Fruit fly (Drosophila melanogaster) whole organism, embryonic: ENCODE data around the gene dyw.

Experiments used
- CG1024 ChIP-seq: fragments of 200-800 bp; sonication (Bioruptor generic); IDR thresholded peaks from 2 replicates; pipeline ENCODE4 v1.3.6; 2022; ENCODE audit warnings: missing biosample characterization, missing genetic modification characterization
- CG10267 ChIP-seq: fragments of 200-800 bp; sonication (Bioruptor generic); optimal IDR thresholded peaks from 2 replicates; lab custom pipeline; 2018; ENCODE audit warnings: missing biosample characterization, mild to moderate bottlenecking, missing genetic modification characterization, moderate library complexity
- CG10366 ChIP-seq: fragments of 200-800 bp; sonication (Bioruptor generic); IDR thresholded peaks from 2 replicates; pipeline ENCODE4 v1.3.6; 2022; ENCODE audit warnings: missing biosample characterization, missing genetic modification characterization
- CG10431 ChIP-seq: fragments of 200-800 bp; sonication (Bioruptor generic); optimal IDR thresholded peaks from 3 replicates; lab custom pipeline; 2018; ENCODE audit warnings: missing biosample characterization, mild to moderate bottlenecking, missing genetic modification characterization
- CG11560 ChIP-seq: fragments of 200-800 bp; sonication (Bioruptor generic); IDR thresholded peaks from 3 replicates; pipeline ENCODE4 v1.3.6; 2022; ENCODE audit warnings: missing biosample characterization, missing genetic modification characterization
- CG13424 ChIP-seq: fragments of 200-800 bp; sonication (Bioruptor generic); optimal IDR thresholded peaks from 2 replicates; lab custom pipeline; 2019; ENCODE audit warnings: missing biosample characterization, mild to moderate bottlenecking, missing genetic modification characterization, moderate library complexity
- CG16813 ChIP-seq: fragments of 200-800 bp; sonication (Bioruptor generic); IDR thresholded peaks from 3 replicates; pipeline ENCODE4 v1.3.6; 2022; ENCODE audit warnings: missing biosample characterization, missing genetic modification characterization; ENCODE audit not compliant: partially characterized antibody
- CG16815 ChIP-seq: fragments of 200-800 bp; sonication (Bioruptor generic); optimal IDR thresholded peaks from 3 replicates; lab custom pipeline; 2017; ENCODE audit warnings: missing biosample characterization, mild to moderate bottlenecking, missing genetic modification characterization
- CG17328 ChIP-seq: fragments of 200-800 bp; sonication (Bioruptor generic); IDR thresholded peaks from 2 replicates; pipeline ENCODE4 v1.3.6; 2022; ENCODE audit warnings: missing biosample characterization, missing genetic modification characterization
- CG2889 ChIP-seq: fragments of 200-800 bp; sonication (Bioruptor generic); IDR thresholded peaks from 3 replicates; pipeline ENCODE4 v1.3.6; 2022; ENCODE audit warnings: missing biosample characterization, missing genetic modification characterization
- CG33213 ChIP-seq: fragments of 200-800 bp; sonication (Bioruptor generic); optimal IDR thresholded peaks from 3 replicates; lab custom pipeline; 2016; ENCODE audit warnings: missing biosample characterization, missing genetic modification characterization
- CG3726 ChIP-seq: fragments of 200-800 bp; sonication (Bioruptor generic); IDR thresholded peaks from 3 replicates; pipeline ENCODE4, ENCODE4 v1.3.6; 2022; ENCODE audit warnings: missing biosample characterization, missing genetic modification characterization
- CG4404 ChIP-seq: fragments of 200-800 bp; sonication (Bioruptor generic); IDR thresholded peaks from 2 replicates; pipeline ENCODE4 v1.3.6; 2022; ENCODE audit warnings: missing biosample characterization, missing genetic modification characterization
- CG4617 ChIP-seq: fragments of 200-800 bp; sonication (Bioruptor generic); optimal IDR thresholded peaks from 3 replicates; lab custom pipeline; 2016; ENCODE audit warnings: missing biosample characterization, missing genetic modification characterization, borderline replicate concordance
- CG5245 ChIP-seq: fragments of 200-800 bp; sonication (Bioruptor generic); optimal IDR thresholded peaks from 3 replicates; lab custom pipeline; 2016; ENCODE audit warnings: missing biosample characterization, missing genetic modification characterization
- CG7357 ChIP-seq: fragments of 200-800 bp; sonication (Bioruptor generic); IDR thresholded peaks from 3 replicates; pipeline ENCODE4 v1.3.6; 2022; ENCODE audit warnings: missing biosample characterization, missing genetic modification characterization
- CG7839 ChIP-seq: fragments of 200-800 bp; sonication (Bioruptor generic); optimal IDR thresholded peaks from 3 replicates; lab custom pipeline; 2018; ENCODE audit warnings: missing biosample characterization, mild to moderate bottlenecking, missing genetic modification characterization, moderate library complexity
- CG8944 ChIP-seq: fragments of 200-800 bp; sonication (Bioruptor generic); optimal IDR thresholded peaks from 3 replicates; lab custom pipeline; 2016; ENCODE audit warnings: missing biosample characterization, missing genetic modification characterization
- CG9876 ChIP-seq: fragments of 200-800 bp; sonication (Bioruptor generic); optimal IDR thresholded peaks from 2 replicates; lab custom pipeline; 2016; ENCODE audit warnings: missing biosample characterization, missing genetic modification characterization
- Dbx ChIP-seq: fragments of 200-800 bp; sonication (Bioruptor generic); IDR thresholded peaks from 3 replicates; pipeline ENCODE4 v1.3.6; 2022; ENCODE audit warnings: missing biosample characterization, missing genetic modification characterization
- Dip3 ChIP-seq: fragments of 200-800 bp; sonication (Bioruptor generic); optimal IDR thresholded peaks from 3 replicates; lab custom pipeline; 2016; ENCODE audit warnings: missing biosample characterization, missing genetic modification characterization
- E2f1 ChIP-seq: fragments of 200-800 bp; sonication (Bioruptor generic); IDR thresholded peaks from 2 replicates; pipeline ENCODE4 v1.3.6; 2022; ENCODE audit warnings: missing biosample characterization, missing genetic modification characterization
- Ets65A ChIP-seq: fragments of 200-800 bp; sonication (Bioruptor generic); peaks from one replicate; lab custom pipeline; 2016; ENCODE audit warnings: missing biosample characterization, missing genetic modification characterization
- Fer3 ChIP-seq: fragments of 200-800 bp; sonication (Bioruptor generic); optimal IDR thresholded peaks from 2 replicates; lab custom pipeline; 2018; ENCODE audit warnings: missing biosample characterization, mild to moderate bottlenecking, missing genetic modification characterization, moderate library complexity
- Gug ChIP-seq: fragments of 200-800 bp; sonication (Bioruptor generic); IDR thresholded peaks from 4 replicates; pipeline ENCODE4 v1.3.6; 2022; ENCODE audit warnings: missing biosample characterization, missing genetic modification characterization
- Hey ChIP-seq: fragments of 200-800 bp; sonication (Bioruptor generic); optimal IDR thresholded peaks from 3 replicates; lab custom pipeline; 2018; ENCODE audit warnings: missing biosample characterization, mild to moderate bottlenecking, missing genetic modification characterization
- MBD-R2 ChIP-seq: fragments of 200-800 bp; sonication (Bioruptor generic); IDR thresholded peaks from 2 replicates; pipeline ENCODE4 v1.3.6; 2022; ENCODE audit warnings: missing biosample characterization, missing genetic modification characterization
- NFAT ChIP-seq: fragments of 200-800 bp; sonication (Bioruptor generic); IDR thresholded peaks from 2 replicates; pipeline ENCODE4 v1.3.6; 2022; ENCODE audit warnings: missing biosample characterization, missing genetic modification characterization
- Nf-YA ChIP-seq: fragments of 200-800 bp; sonication (Bioruptor generic); IDR thresholded peaks from 2 replicates; pipeline ENCODE4 v1.3.6; 2022; ENCODE audit warnings: missing biosample characterization, missing genetic modification characterization
- NfI ChIP-seq: fragments of 200-800 bp; sonication (Bioruptor generic); optimal IDR thresholded peaks from 3 replicates; lab custom pipeline; 2018; ENCODE audit warnings: missing biosample characterization, mild to moderate bottlenecking, missing genetic modification characterization, moderate library complexity
- Poxn ChIP-seq: fragments of 200-800 bp; sonication (Bioruptor generic); IDR thresholded peaks from 2 replicates; pipeline ENCODE4 v1.3.6; 2022; ENCODE audit warnings: missing biosample characterization, missing genetic modification characterization
- Rfx ChIP-seq: fragments of 200-800 bp; sonication (Bioruptor generic); IDR thresholded peaks from 2 replicates; pipeline ENCODE4 v1.3.6; 2022; ENCODE audit warnings: missing biosample characterization, missing genetic modification characterization
- bcd ChIP-seq: fragments of 200-800 bp; sonication (Bioruptor generic); optimal IDR thresholded peaks from 2 replicates; lab custom pipeline; 2017; ENCODE audit warnings: missing biosample characterization, mild to moderate bottlenecking, missing genetic modification characterization
- chm ChIP-seq: fragments of 200-800 bp; sonication (Bioruptor generic); IDR thresholded peaks from 2 replicates; pipeline ENCODE4 v1.3.6; 2022; ENCODE audit warnings: missing biosample characterization, missing genetic modification characterization
- crp ChIP-seq, 2 experiments: fragments of 200-800 bp; sonication (Bioruptor generic); optimal IDR thresholded peaks; 2 replicates in 1 of 2; 3 replicates in 1 of 2; lab custom pipeline; 2017; ENCODE audit warnings: missing biosample characterization in 2 of 2, missing genetic modification characterization in 2 of 2, mild to moderate bottlenecking in 1 of 2, moderate library complexity in 1 of 2
- dpn ChIP-seq, 2 experiments: fragments of 200-800 bp; sonication (Bioruptor generic); optimal IDR thresholded peaks; 3 replicates each; lab custom pipeline; 2016; ENCODE audit warnings: missing biosample characterization in 2 of 2, missing genetic modification characterization in 2 of 2
- jing ChIP-seq: fragments of 200-800 bp; sonication (Bioruptor generic); optimal IDR thresholded peaks from 2 replicates; lab custom pipeline; 2018; ENCODE audit warnings: missing biosample characterization, mild to moderate bottlenecking, missing genetic modification characterization
- ken ChIP-seq: fragments of 200-800 bp; sonication (Bioruptor generic); IDR thresholded peaks from 3 replicates; pipeline ENCODE4 v1.3.6; 2022; ENCODE audit warnings: missing biosample characterization, missing genetic modification characterization
- lbe ChIP-seq: fragments of 200-800 bp; sonication (Bioruptor generic); optimal IDR thresholded peaks from 2 replicates; lab custom pipeline; 2016; ENCODE audit warnings: missing biosample characterization, mild to moderate bottlenecking, missing genetic modification characterization
- lola ChIP-seq, 3 experiments: fragments of >200 bp in 2 of 3; fragments of 200-800 bp in 1 of 3; sonication (Bioruptor generic) in 1 of 3; optimal IDR thresholded peaks; 2 replicates each; lab custom pipeline; 2017 to 2019; ENCODE audit warnings: missing biosample characterization in 3 of 3, missing genetic modification characterization in 3 of 3, mild to moderate bottlenecking in 1 of 3, moderate library complexity in 1 of 3
- pho ChIP-seq: fragments of 200-800 bp; sonication (Bioruptor generic); optimal IDR thresholded peaks from 2 replicates; lab custom pipeline; 2016; ENCODE audit warnings: missing biosample characterization, missing genetic modification characterization
- prd ChIP-seq, 3 experiments: fragments of >200 bp in 2 of 3; fragments of 200-800 bp in 1 of 3; sonication (Bioruptor generic) in 1 of 3; optimal IDR thresholded peaks in 2 of 3; IDR thresholded peaks in 1 of 3; 2 replicates in 2 of 3; 3 replicates in 1 of 3; pipeline versions ENCODE4 v1.3.6 to Lab custom; 2017 to 2022; ENCODE audit warnings: missing biosample characterization in 1 of 3, missing genetic modification characterization in 1 of 3
- pros ChIP-seq: fragments of 200-800 bp; sonication (Bioruptor generic); optimal IDR thresholded peaks from 3 replicates; lab custom pipeline; 2019; ENCODE audit warnings: missing biosample characterization, mild to moderate bottlenecking, missing genetic modification characterization, moderate library complexity
- run ChIP-seq: fragments of 200-800 bp; sonication (Bioruptor generic); optimal IDR thresholded peaks from 3 replicates; lab custom pipeline; 2018; ENCODE audit warnings: missing biosample characterization, mild to moderate bottlenecking, missing genetic modification characterization
- slbo ChIP-seq: fragments of 200-800 bp; sonication (Bioruptor generic); IDR thresholded peaks from 2 replicates; pipeline ENCODE4 v1.3.6; 2022; ENCODE audit warnings: missing biosample characterization, missing genetic modification characterization
- stc ChIP-seq: fragments of 200-800 bp; sonication (Bioruptor generic); IDR thresholded peaks from 2 replicates; pipeline ENCODE4 v1.3.6; 2022; ENCODE audit warnings: missing biosample characterization, missing genetic modification characterization
- trh ChIP-seq: fragments of 200-800 bp; sonication (Bioruptor generic); optimal IDR thresholded peaks from 2 replicates; lab custom pipeline; 2016; ENCODE audit warnings: missing biosample characterization, missing genetic modification characterization
- wdn ChIP-seq: fragments of 200-800 bp; sonication (Bioruptor generic); IDR thresholded peaks from 2 replicates; pipeline ENCODE4 v1.3.6; 2022; ENCODE audit warnings: missing biosample characterization, missing genetic modification characterization
- zfh1 ChIP-seq: fragments of 200-800 bp; sonication (Bioruptor generic); IDR thresholded peaks from 3 replicates; pipeline ENCODE4 v1.3.6; 2022; ENCODE audit warnings: missing biosample characterization, missing genetic modification characterization

dyw gene

DNA sequence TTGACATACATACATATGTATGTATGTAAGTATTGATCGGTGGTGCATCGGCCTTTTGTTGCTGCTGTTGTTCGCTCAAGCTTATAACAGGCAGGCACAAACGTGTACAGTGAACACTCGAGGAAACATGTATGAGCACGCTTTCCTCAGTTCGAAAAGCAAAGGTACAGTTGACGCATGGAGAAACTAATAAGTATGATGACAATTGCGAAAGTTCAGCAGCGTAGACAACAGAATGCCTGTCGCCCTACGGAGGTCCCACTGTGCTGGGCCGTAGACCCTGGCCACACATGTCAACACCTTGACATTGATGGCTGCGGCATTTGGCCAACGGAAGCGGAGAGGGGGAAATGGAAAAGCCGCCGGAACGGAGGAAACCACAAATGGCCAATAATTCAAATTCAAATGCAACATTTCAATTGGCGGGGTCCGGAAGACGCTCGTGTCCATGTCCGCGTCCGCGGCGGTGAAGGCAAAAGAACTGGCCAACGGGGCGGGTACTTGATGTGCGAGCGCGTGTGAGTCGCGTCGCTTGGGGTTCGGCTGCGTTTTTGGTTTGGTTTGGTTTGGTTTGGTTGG is 14.6 kb upstream of the dyw start, which contains the start of gene CG2681 (continued):
- TF ChIP-seq NfI (GFP tag; lab: Kevin White, UChicago) (no peak), wdn (GFP tag; lab: Robert Waterston, UW) (0 out of 2 replicates have a peak, but pooled peaks have one; percentile 23), CG11560 (tag; lab: Robert Waterston, UW) (0 out of 3 replicates have a peak, but pooled peaks have one; percentile 37), Rfx (GFP tag; lab: Robert Waterston, UW) (peak; percentile 72), CG5245 (no peak), CG2889 (GFP tag; lab: Robert Waterston, UW) (0 out of 3 replicates have a peak, but pooled peaks have one; percentile 48), stc (peak; percentile 61; the same call in 1 of the 2 replicates), CG13424 (tag; lab: Kevin White, UChicago) (peak; percentile 3), lola (GFP tag; optimal IDR thresholded peaks at IDR 0.05; lab: Kevin White, UChicago) (no peak), CG3726 (GFP tag; lab: Robert Waterston, UW) (0 out of 3 replicates have a peak, but pooled peaks have one; percentile 37), Gug (peak; percentile 74), ken (GFP tag; lab: Robert Waterston, UW) (peak; percentile 66; the same call in 2 of the 3 replicates), crp (GFP tag; optimal IDR thresholded peaks at IDR 0.05; lab: Kevin White, UChicago) (no peak), CG4617 (GFP tag; lab: Kevin White, UChicago) (no peak), E2f1 (GFP tag; lab: Robert Waterston, UW) (peak; percentile 66), chm (GFP tag; lab: Robert Waterston, UW) (peak; percentile 58; the same call in 1 of the 2 replicates), Dbx (0 out of 3 replicates have a peak, but pooled peaks have one; percentile 30), CG33213 (GFP tag; lab: Kevin White, UChicago) (no peak), CG17328 (GFP tag; lab: Robert Waterston, UW) (peak; percentile 38; the same call in 1 of the 2 replicates), trh (no peak), zfh1 (peak; percentile 76), Fer3 (no peak), Ets65A (GFP tag; lab: Kevin White, UChicago) (peak; percentile 94), Dip3 (peak; percentile 31), CG10366 (GFP tag; lab: Robert Waterston, UW) (peak; percentile 54), MBD-R2 (GFP tag; lab: Robert Waterston, UW) (peak; percentile 17; the same call in 1 of the 2 replicates), CG10267 (tag; lab: Kevin White, UChicago) (no peak), CG4404 (GFP tag; lab: Robert Waterston, UW) (0 out of 2 replicates have a peak, but pooled peaks have one; percentile 28), prd (optimal IDR thresholded peaks at IDR 0.05; lab: Kevin White, UChicago) (no peak), prd (GFP tag; IDR thresholded peaks at IDR 0.05; lab: Robert Waterston, UW) (peak; percentile 73), CG9876 (no peak), jing (no peak), run (no peak), Nf-YA (peak; percentile 35; the same call in 1 of the 2 replicates), CG1024 (GFP tag; lab: Robert Waterston, UW) (0 out of 2 replicates have a peak, but pooled peaks have one; percentile 25), CG16815 (GFP tag; lab: Kevin White, UChicago) (no peak), NFAT (GFP tag; lab: Robert Waterston, UW) (peak; percentile 62; the same call in 1 of the 2 replicates), CG16813 (GFP tag; lab: Robert Waterston, UW) (no peak), Hey (no peak), CG8944 (GFP tag; lab: Kevin White, UChicago) (peak; percentile 14), dpn (GFP tag; optimal IDR thresholded peaks at IDR 0.05; lab: Kevin White, UChicago) (peak; percentile 22 to 37), CG7839 (tag; lab: Kevin White, UChicago) (peak; percentile 57), CG10431 (no peak), lbe (no peak), slbo (GFP tag; lab: Robert Waterston, UW) (peak; percentile 84), pros (GFP tag; lab: Kevin White, UChicago) (no peak), CG7357 (GFP tag; lab: Robert Waterston, UW) (peak; percentile 15; the same call in 1 of the 3 replicates), Poxn (GFP tag; lab: Robert Waterston, UW) (0 out of 2 replicates have a peak, but pooled peaks have one; percentile 3), bcd (GFP tag; lab: Kevin White, UChicago) (peak; percentile 7), pho (GFP tag; lab: Kevin White, UChicago) (peak; percentile 3)
